Worm (Caenorhabditis elegans) whole organism, dauer: ENCODE data around the gene C06B3.1.

Source experiments
- unc-62 ChIP-seq: sonication (generic microtip); optimal IDR thresholded peaks from 2 replicates; lab custom pipeline; 2017; ENCODE audit warnings: missing biosample characterization, missing genetic modification reagents, missing genetic modification characterization

The C06B3.1 gene

DNA sequence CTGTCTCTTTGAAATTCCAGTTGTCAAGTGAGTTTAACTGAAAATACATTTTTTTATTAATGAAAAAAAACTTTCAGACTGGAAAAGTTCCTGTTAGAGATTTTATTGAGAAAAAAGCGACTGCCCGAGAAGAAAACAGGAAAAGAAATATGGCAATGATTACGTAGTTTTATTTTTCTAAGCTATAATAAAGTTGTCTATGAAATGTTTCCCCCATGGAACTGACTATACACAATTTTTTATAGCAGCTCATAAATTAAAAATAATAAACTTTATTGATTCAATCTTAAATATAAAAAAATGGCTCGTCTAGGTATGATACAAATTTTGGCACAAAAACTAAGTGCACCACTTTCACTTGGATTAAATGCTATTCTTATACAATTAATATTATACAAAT, at the start of gene C06B3.1:
C06B3.1 (plus strand) TSS at position 301 of the 400 bp plus-strand sequence.
- TF ChIP-seq unc-62 (GFP tag; lab: Kevin White, UChicago): no peak

DNA sequence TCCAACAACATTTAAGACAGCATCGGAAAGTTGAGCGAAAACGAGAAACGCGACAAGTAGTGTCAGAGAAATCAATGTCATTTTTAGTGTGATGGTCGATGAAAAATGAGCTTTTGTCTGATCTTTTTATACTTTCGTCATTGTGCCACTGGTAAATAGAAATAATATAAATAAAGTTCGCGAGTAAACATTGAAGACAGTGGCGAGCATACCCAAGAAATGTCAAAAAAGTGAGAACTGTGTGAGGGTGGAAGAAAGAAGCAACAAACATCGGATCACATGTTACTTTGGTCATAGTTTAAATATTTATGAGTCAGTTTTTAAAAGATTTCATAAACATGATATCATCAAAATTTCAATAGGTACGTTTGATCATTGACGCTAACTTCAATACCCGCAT, 48.3 kb upstream of the C06B3.1 start, which contains the start of gene ttr-21:
ttr-21 (minus strand) TSS at position 100 of the 400 bp plus-strand sequence.
- TF ChIP-seq unc-62 (GFP tag; lab: Kevin White, UChicago): no peak

DNA sequence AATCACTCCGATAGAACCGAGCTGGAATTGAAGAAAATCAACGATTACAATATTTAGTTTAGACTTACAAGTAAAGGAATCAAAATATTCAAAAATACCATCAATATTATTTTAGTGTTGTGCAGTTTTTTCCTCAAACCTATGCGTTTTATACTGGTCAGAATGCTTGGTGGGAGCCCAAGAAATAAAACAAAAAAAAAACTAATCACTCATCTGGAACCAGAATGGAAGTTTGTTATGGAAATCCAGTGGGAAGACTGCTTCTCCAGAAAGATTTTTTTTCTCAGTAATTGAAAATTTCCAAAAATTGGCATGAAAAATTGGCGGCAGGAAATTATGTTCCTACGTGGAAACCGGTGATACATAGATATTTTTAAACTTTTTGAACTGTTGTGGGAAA, 46.2 kb upstream of the C06B3.1 start, which contains the start of gene srx-134:
srx-134 (minus strand) TSS at position 101 of the 400 bp plus-strand sequence.
- TF ChIP-seq unc-62 (GFP tag; lab: Kevin White, UChicago): no peak

DNA sequence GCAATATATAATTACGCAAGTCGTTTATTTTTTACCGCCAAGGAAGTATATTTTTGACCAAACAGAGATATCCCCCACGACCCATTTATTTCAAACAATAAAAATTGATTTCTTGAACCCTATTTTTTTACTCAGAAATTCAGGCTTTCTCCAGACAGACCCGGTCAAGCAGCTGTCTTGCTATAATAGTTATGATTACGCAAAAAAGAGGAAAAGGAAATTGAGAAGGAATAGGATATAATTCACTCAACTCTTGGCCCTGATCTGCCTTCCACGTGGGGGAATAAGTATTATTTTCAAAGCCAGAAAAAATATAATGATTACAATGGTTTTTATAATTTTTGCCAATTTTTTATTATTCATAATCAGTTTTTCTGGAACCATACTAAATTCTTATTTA, 45.5 kb upstream of the C06B3.1 start, which contains the start of gene srx-136:
srx-136 (plus strand) TSS at position 301 of the 400 bp plus-strand sequence.
- TF ChIP-seq unc-62 (GFP tag; lab: Kevin White, UChicago): no peak

DNA sequence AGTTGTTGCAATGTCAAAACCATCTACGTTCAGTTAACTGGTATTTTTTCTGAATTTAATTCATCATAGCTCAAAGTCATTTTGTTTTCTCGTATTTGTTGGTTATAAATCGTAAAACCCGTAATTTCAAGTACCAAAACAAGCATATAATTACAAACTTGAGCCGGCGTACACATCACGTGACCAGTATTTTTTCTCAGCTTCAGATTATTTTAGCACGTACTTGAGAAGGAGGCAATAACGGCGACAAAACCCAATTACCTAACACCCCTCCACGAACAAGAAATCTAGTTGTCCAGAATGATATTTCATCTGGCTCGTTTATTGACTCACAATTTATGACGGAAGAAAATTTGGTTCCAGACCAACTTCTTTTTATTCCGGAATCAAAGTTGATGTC, 43.7 kb upstream of the C06B3.1 start, which contains the start of gene srx-135:
srx-135 (plus strand) TSS at position 301 of the 400 bp plus-strand sequence.
- TF ChIP-seq unc-62 (GFP tag; lab: Kevin White, UChicago): no peak

DNA sequence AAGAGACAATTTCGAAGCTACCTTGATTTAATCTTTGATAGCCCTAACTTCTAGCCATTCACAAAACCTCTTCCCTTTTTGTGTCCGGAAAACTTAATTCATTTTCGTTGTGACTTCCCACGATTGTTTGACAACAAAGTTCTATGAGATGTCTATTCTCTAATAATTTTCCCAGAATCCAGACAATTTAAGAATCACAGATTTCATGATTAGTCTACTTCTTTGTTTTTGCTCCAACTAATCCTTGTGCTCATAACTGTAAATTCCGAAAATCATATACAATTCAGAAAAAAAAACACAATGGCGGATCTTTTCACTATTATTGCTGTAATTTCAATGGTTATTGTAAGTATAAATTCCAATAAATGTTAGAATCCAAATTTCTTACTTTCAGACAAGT, 40.1 kb upstream of the C06B3.1 start, which contains the start of gene srx-137:
srx-137 (plus strand) TSS at position 301 of the 400 bp plus-strand sequence.
- TF ChIP-seq unc-62 (GFP tag; lab: Kevin White, UChicago): no peak

DNA sequence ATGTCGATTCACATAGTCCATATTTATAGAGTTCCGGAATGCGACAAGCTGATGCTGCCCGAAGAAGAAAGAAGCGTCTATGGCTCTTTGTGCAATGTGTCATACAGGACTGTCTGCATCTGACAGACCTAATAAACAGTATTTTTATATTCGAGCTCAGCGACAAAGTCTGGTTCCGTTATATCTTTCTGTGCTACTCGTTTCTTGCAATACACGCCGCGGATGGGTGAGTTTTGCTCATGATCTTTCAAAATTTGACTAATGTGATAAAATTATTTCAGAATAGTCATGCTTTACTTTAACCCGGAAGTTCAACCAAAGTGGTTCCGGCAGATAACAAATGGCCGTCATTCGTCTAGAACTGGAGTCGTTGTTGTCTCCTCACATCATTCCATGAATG, 38.9 kb upstream of the C06B3.1 start:
- TF ChIP-seq unc-62 (GFP tag; lab: Kevin White, UChicago): no peak

DNA sequence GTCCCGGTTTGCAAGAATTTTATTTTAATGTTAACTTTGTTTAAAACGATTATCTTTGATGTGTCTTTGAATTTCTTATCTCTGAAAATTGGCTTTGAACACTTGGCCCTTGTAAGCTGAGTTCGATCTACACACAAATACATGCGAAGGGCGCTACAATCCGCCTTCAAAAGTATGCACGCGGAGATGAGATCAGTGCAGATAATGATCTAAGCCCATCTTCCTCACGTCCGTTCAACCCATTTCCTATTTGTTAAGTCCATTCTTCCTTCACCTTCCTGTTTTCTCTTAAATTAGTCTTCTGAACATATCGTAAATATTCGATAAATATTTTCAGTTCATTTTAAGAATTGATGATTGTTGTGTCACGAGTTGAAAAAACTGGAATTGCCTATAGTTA, 36.2 kb upstream of the C06B3.1 start, which contains the start of gene nhr-175:
nhr-175 (plus strand) TSS at position 339 of the 400 bp plus-strand sequence.
- no peak for TF ChIP-seq unc-62 (GFP tag; lab: Kevin White, UChicago)

DNA sequence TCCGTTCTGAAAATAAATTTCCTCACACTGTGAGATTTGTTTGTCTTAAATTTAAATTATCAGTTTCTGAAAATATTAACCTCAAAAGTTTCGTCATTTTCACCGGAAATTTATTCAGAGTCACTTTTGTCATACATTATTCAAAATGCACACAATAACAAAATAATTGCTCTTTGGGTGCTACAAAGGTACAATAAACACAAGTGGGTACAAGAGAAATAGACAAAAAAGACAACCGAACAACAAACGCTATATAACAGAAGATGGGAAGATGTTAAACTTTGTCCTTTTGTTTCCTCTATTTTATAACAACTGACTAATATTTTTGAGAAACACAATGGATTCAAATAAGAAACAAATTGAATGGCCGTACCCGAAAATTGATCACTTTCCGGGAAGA, 33.0 kb upstream of the C06B3.1 start:
- no peak for TF ChIP-seq unc-62 (GFP tag; lab: Kevin White, UChicago)

DNA sequence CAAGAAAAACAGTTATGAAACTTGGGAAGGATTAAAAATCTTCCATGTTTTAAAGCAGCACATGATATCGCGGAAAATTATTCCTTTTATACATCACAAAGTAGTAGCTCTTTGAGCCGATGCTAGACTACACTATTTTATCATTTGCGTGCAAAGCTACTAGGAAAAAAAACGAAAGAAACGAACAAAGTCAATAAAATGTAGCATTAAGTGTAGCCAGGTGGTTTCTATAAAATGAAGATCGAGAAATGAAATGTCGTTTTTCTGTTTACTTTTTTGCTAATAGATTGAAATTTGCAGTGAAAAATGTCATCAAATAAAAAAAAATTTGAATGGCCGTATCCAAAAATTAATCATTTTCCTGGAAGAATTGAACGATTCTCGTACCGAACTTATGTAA, 29.7 kb upstream of the C06B3.1 start, which contains the start of gene cpt-5:
cpt-5 (plus strand) TSS at position 301 of the 400 bp plus-strand sequence.
- TF ChIP-seq unc-62 (GFP tag; lab: Kevin White, UChicago): no peak

DNA sequence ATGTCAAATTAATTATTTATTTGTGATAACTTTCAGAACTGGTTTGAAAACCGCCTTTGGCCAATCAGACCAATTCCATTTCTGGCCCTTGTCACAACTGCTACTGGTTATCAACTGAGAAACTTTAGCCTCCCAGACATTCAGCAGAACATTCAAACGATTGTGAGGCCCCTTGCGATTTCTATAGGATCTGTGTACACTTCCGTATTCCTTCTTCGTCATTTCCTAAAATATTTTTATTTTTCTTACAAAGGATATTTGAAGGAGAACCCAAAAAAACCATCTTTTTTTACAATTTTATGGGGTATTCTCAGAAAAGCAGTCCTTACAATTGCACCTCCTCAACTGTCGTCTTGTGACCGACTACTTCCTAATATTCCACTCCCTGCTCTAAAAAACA, 29.3 kb upstream of the C06B3.1 start:
- no peak for TF ChIP-seq unc-62 (GFP tag; lab: Kevin White, UChicago)

DNA sequence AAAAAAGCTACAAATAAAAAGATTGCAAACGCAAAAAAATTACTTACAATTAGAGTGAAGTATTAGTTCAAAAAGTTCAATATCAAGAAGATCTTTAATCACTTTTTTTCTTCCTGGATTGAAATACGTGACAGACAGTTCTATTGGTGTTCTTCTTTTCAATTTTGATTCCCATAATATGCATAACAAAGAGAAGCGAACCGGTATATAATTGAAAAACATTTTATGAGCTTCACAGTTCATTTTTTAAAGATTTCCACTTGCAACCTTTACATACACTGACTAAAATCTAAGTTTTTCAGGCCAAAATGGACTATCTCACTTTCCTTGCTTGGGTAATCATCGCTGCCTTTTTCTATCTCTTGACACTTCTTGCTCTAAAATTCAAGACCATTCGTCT, 26.1 kb upstream of the C06B3.1 start, which contains the start of gene T22G5.1:
T22G5.1 (plus strand) TSS at position 301 of the 400 bp plus-strand sequence.
- TF ChIP-seq unc-62 (GFP tag; lab: Kevin White, UChicago): no peak

DNA sequence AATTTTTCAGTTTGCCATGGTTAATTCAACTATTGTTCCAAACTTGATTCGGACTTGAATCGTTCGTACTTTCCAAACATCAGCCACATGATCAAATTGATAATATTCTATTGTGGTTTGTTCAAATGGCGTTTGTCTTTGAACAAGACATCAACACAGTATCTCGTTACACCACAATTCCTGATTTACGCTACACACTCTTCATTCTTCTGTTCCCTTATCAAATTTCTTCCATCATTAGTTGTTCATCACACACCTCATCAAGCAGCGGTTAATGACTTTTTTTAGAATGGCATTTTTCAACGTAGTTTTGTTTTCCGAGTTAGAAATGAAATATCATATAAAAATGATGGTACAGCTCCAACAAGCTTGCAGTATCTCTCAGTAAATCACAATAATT, 24.4 kb upstream of the C06B3.1 start:
- no peak for TF ChIP-seq unc-62 (GFP tag; lab: Kevin White, UChicago)

DNA sequence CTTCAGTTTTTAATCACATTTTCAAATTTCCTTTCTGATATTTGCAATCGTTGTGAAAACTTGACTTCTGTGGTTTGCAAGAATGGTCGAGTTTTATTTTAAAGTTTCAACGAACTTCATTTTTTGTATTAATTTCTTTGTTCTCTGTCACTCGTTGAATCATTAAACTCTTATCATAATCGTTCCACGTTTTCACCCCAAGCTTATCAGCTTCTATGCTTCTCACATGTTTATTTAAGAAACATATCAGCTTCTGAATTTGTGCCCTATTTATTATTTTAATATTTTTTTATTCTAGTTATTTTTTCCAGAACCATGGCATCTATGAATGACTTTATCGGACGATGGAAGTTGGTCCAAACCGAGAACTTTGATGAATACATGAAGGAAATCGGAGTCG, 23.4 kb upstream of the C06B3.1 start, which contains the start of gene lbp-7:
lbp-7 (plus strand) TSS at position 312 of the 400 bp plus-strand sequence.
- TF ChIP-seq unc-62 (GFP tag; lab: Kevin White, UChicago): no peak

DNA sequence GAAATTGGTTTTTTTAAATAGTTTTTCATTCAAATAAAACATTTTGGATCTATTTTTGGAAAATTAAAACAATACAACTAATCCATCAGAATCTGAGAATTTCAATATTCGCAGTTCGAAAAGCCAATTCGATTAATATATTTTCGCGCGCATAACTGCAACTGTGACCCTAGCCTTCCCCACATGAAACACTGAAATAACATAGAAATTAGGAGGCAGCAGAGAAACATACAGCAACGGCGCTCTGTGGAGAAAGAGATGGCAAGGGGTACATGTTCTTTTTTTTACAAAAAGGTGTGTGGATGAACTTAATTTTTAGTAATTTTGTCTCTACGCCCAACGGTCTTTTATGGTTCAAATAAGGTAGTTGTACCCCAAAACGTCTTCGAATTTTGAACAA, 22.4 kb upstream of the C06B3.1 start:
- TF ChIP-seq unc-62 (GFP tag; lab: Kevin White, UChicago): no peak

DNA sequence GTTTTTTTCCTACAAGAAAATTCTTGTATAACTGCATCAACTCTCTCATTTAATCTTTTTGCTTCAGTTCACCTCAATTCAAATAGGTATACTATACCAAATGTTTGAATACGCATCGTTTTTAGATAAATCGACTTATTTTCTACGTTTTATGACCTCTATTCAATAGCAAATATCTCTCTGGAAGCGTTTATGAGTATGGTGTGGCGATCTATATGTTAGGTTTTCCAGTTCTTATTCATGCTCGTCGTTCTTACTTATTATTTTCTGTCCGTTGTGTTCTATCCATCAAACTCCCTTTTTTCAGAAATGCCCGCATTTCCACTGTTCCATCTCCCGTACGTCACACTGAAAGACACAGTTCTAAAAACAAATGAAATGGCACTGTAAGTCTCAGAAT, 22.0 kb upstream of the C06B3.1 start, which contains the start of gene T22G5.3:
T22G5.3 (plus strand) TSS at position 301 of the 400 bp plus-strand sequence.
- TF ChIP-seq unc-62 (GFP tag; lab: Kevin White, UChicago): no peak

DNA sequence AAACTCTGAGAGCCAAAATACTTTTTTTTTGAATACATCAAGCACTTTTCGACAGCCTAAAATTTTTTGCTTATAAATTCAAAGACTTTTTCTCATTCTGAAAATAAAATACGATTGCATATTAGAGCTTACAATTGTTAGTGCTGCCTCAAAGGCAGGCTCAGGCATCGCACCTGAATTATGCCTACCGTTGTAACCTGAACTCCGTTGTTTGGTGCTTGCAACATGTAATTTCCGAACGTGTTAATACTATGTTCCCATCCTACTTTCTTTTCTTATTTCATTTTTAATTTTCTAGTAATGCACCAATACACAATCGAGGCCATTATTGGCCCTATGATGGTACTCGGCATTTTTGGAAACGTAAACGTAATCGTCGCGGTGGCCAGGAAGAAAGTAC, 15.2 kb upstream of the C06B3.1 start, which contains the start of gene srsx-19:
srsx-19 (plus strand) TSS at position 301 of the 400 bp plus-strand sequence.
- TF ChIP-seq unc-62 (GFP tag; lab: Kevin White, UChicago): no peak
